Worm (Caenorhabditis elegans) whole organism, late embryonic: ENCODE measurements around the gene sto-2.

Experiments
- ceh-14 ChIP-seq: sonication (generic microtip); optimal IDR thresholded peaks from 2 replicates; lab custom pipeline; 2016; ENCODE audit warnings: missing genotype, missing genetic modification characterization, missing compliant biosample characterization
- ceh-6 ChIP-seq: fragments of 200-800 bp; sonication (Bioruptor generic); optimal IDR thresholded peaks from 2 replicates; lab custom pipeline; 2018; ENCODE audit warnings: mild to moderate bottlenecking, missing genetic modification characterization, missing compliant biosample characterization
- ets-4 ChIP-seq: sonication (generic microtip); optimal IDR thresholded peaks from 2 replicates; lab custom pipeline; 2016; ENCODE audit warnings: missing genetic modification characterization, missing compliant biosample characterization
- fkh-10 ChIP-seq: fragments of 150-350 bp; optimal IDR thresholded peaks from 2 replicates; lab custom pipeline; 2014; ENCODE audit warnings: missing biosample characterization, missing genetic modification reagents, missing genetic modification characterization
- nhr-11 ChIP-seq: fragments of 150-350 bp; optimal IDR thresholded peaks from 2 replicates; lab custom pipeline; 2014; ENCODE audit warnings: missing biosample characterization, missing genetic modification characterization
- npax-4 ChIP-seq: sonication (generic microtip); optimal IDR thresholded peaks from 2 replicates; lab custom pipeline; 2016; ENCODE audit warnings: missing genetic modification characterization, missing compliant biosample characterization
- pha-4 ChIP-seq: fragments of 150-350 bp; optimal IDR thresholded peaks from 2 replicates; lab custom pipeline; 2018; ENCODE audit warnings: missing biosample characterization, missing genetic modification reagents, missing genetic modification characterization
- rnt-1 ChIP-seq: sonication (generic microtip); optimal IDR thresholded peaks from 2 replicates; lab custom pipeline; 2016; ENCODE audit warnings: missing genetic modification characterization, missing compliant biosample characterization
- unc-86 ChIP-seq: sonication (generic microtip); optimal IDR thresholded peaks from 2 replicates; lab custom pipeline; 2016; ENCODE audit warnings: missing genetic modification characterization, missing compliant biosample characterization

ce11 chrX:5297942-5298611 lies 25.1 kb downstream of the sto-2 start, which contains the start of gene ift-81:
- no peak for TF ChIP-seq ceh-14 (tag; lab: Kevin White, UChicago)
- no peak for TF ChIP-seq pha-4 (tag; lab: Kevin White, UChicago)
- no peak for TF ChIP-seq unc-86
- no peak for TF ChIP-seq nhr-11
- TF ChIP-seq ets-4, result no peak
- TF ChIP-seq fkh-10 (GFP tag; lab: Kevin White, UChicago), result no peak
- TF ChIP-seq npax-4, result no peak
- no peak for TF ChIP-seq rnt-1
- TF ChIP-seq ceh-6 (GFP tag; lab: Kevin White, UChicago), result no peak
